Fruit fly (Drosophila melanogaster) whole organism, embryonic: ENCODE measurements around the gene PIP82.

Source experiments
- Asciz ChIP-seq: fragments of 200-800 bp; sonication (Bioruptor generic); optimal IDR thresholded peaks from 2 replicates; lab custom pipeline; 2017; ENCODE audit warnings: missing biosample characterization, mild to moderate bottlenecking, missing genetic modification characterization, missing genetic modification reagents
- BtbVII ChIP-seq: fragments of 200-800 bp; sonication (Bioruptor generic); optimal IDR thresholded peaks from 3 replicates; lab custom pipeline; 2017; ENCODE audit warnings: missing biosample characterization, mild to moderate bottlenecking, missing genetic modification characterization
- Bteb2 ChIP-seq: fragments of 200-800 bp; sonication (Bioruptor generic); optimal IDR thresholded peaks from 2 replicates; lab custom pipeline; 2016; ENCODE audit warnings: missing biosample characterization, missing genetic modification characterization
- CG11093 ChIP-seq: fragments of 200-800 bp; sonication (Bioruptor generic); IDR thresholded peaks from 3 replicates; pipeline ENCODE4 v1.3.6; 2022; ENCODE audit warnings: missing biosample characterization, missing genetic modification characterization
- CG13296 ChIP-seq: fragments of 200-800 bp; sonication (Bioruptor generic); optimal IDR thresholded peaks from 3 replicates; lab custom pipeline; 2018; ENCODE audit warnings: missing biosample characterization, mild to moderate bottlenecking, missing genetic modification characterization
- CG13424 ChIP-seq: fragments of 200-800 bp; sonication (Bioruptor generic); optimal IDR thresholded peaks from 2 replicates; lab custom pipeline; 2019; ENCODE audit warnings: missing biosample characterization, mild to moderate bottlenecking, missing genetic modification characterization, moderate library complexity
- CG15011 ChIP-seq: fragments of 200-800 bp; sonication (Bioruptor generic); optimal IDR thresholded peaks from 3 replicates; lab custom pipeline; 2018; ENCODE audit warnings: missing biosample characterization, mild to moderate bottlenecking, missing genetic modification characterization
- CG15269 ChIP-seq: fragments of 200-800 bp; sonication (Bioruptor generic); optimal IDR thresholded peaks from 2 replicates; lab custom pipeline; 2018; ENCODE audit warnings: missing biosample characterization, mild to moderate bottlenecking, missing genetic modification characterization, moderate library complexity
- CG1529 ChIP-seq: fragments of 200-800 bp; sonication (Bioruptor generic); optimal IDR thresholded peaks from 3 replicates; lab custom pipeline; 2018; ENCODE audit warnings: missing biosample characterization, missing genetic modification characterization
- CG17385 ChIP-seq: fragments of 200-800 bp; sonication (Bioruptor generic); optimal IDR thresholded peaks from 3 replicates; lab custom pipeline; 2018; ENCODE audit warnings: missing biosample characterization, mild to moderate bottlenecking, missing genetic modification characterization
- CG17568 ChIP-seq: fragments of 200-800 bp; sonication (Bioruptor generic); optimal IDR thresholded peaks from 2 replicates; lab custom pipeline; 2018; ENCODE audit warnings: missing biosample characterization, mild to moderate bottlenecking, missing genetic modification characterization, moderate library complexity
- CG18262 ChIP-seq: fragments of 200-800 bp; optimal IDR thresholded peaks from 3 replicates; lab custom pipeline; 2019; ENCODE audit warnings: missing biosample characterization, mild to moderate bottlenecking, missing genetic modification characterization, moderate library complexity
- CG18599 ChIP-seq: fragments of 200-800 bp; sonication (Bioruptor generic); optimal IDR thresholded peaks from 3 replicates; lab custom pipeline; 2017; ENCODE audit warnings: missing biosample characterization, missing genetic modification characterization, mild to moderate bottlenecking, moderate library complexity, missing genetic modification reagents
- CG31441 ChIP-seq: fragments of 200-800 bp; sonication (Bioruptor generic); IDR thresholded peaks from 2 replicates; pipeline ENCODE4 v1.3.6; 2022; ENCODE audit warnings: missing biosample characterization, missing genetic modification characterization
- CG43689 ChIP-seq: fragments of 200-800 bp; sonication (Bioruptor generic); IDR thresholded peaks from 2 replicates; pipeline ENCODE4 v1.3.6; 2022; ENCODE audit warnings: missing biosample characterization, missing genetic modification characterization
- CG5245 ChIP-seq: fragments of 200-800 bp; sonication (Bioruptor generic); optimal IDR thresholded peaks from 3 replicates; lab custom pipeline; 2016; ENCODE audit warnings: missing biosample characterization, missing genetic modification characterization
- CG6689 ChIP-seq: fragments of 200-800 bp; sonication (Bioruptor generic); IDR thresholded peaks from 2 replicates; pipeline ENCODE4 v1.3.6; 2022; ENCODE audit warnings: missing biosample characterization, missing genetic modification characterization
- CG6813 ChIP-seq: fragments of 200-800 bp; sonication (Bioruptor generic); optimal IDR thresholded peaks from 2 replicates; lab custom pipeline; 2017; ENCODE audit warnings: missing biosample characterization, missing genetic modification characterization, mild to moderate bottlenecking, moderate library complexity, missing genetic modification reagents
- CG8388 ChIP-seq: fragments of 200-800 bp; sonication (Bioruptor generic); optimal IDR thresholded peaks from 2 replicates; lab custom pipeline; 2019; ENCODE audit warnings: missing biosample characterization, mild to moderate bottlenecking, missing genetic modification characterization, moderate library complexity
- CG8924 ChIP-seq: fragments of 200-800 bp; optimal IDR thresholded peaks from 3 replicates; lab custom pipeline; 2019; ENCODE audit warnings: missing biosample characterization, mild to moderate bottlenecking, missing genetic modification characterization, moderate library complexity
- CTCF ChIP-seq: fragments of 200-800 bp; sonication (Bioruptor generic); optimal IDR thresholded peaks from 2 replicates; lab custom pipeline; 2017; ENCODE audit warnings: missing biosample characterization, mild to moderate bottlenecking, missing genetic modification characterization, moderate library complexity
- Camta ChIP-seq: fragments of 200-800 bp; sonication (Bioruptor generic); optimal IDR thresholded peaks from 2 replicates; lab custom pipeline; 2016; ENCODE audit warnings: missing biosample characterization, missing genetic modification characterization
- Deaf1 ChIP-seq: fragments of 200-800 bp; optimal IDR thresholded peaks from 3 replicates; lab custom pipeline; 2019; ENCODE audit warnings: missing biosample characterization, mild to moderate bottlenecking, missing genetic modification characterization, moderate library complexity
- E2f2 ChIP-seq: fragments of 200-800 bp; sonication (Bioruptor generic); IDR thresholded peaks from 2 replicates; pipeline ENCODE4 v1.3.6; 2022; ENCODE audit warnings: missing biosample characterization, missing genetic modification characterization
- Hmr ChIP-seq: fragments of 200-800 bp; sonication (Bioruptor generic); optimal IDR thresholded peaks from 3 replicates; lab custom pipeline; 2017; ENCODE audit warnings: mild to moderate bottlenecking, missing biosample characterization, missing genetic modification reagents, missing genetic modification characterization
- Hsf ChIP-seq: fragments of 200-800 bp; sonication (Bioruptor generic); optimal IDR thresholded peaks from 3 replicates; lab custom pipeline; 2016; ENCODE audit warnings: missing biosample characterization, missing genetic modification characterization
- Myb ChIP-seq: fragments of 200-800 bp; sonication (Bioruptor generic); optimal IDR thresholded peaks from 2 replicates; lab custom pipeline; 2016; ENCODE audit warnings: missing biosample characterization, missing genetic modification characterization
- Nf-YB ChIP-seq: fragments of 200-800 bp; sonication (Bioruptor generic); optimal IDR thresholded peaks from 3 replicates; lab custom pipeline; 2019; ENCODE audit warnings: missing biosample characterization, mild to moderate bottlenecking, missing genetic modification characterization, moderate library complexity
- Nf-YC ChIP-seq: fragments of 200-800 bp; optimal IDR thresholded peaks from 3 replicates; lab custom pipeline; 2019; ENCODE audit warnings: missing biosample characterization, mild to moderate bottlenecking, missing genetic modification characterization, moderate library complexity
- NfI ChIP-seq: fragments of 200-800 bp; sonication (Bioruptor generic); optimal IDR thresholded peaks from 3 replicates; lab custom pipeline; 2018; ENCODE audit warnings: missing biosample characterization, mild to moderate bottlenecking, missing genetic modification characterization, moderate library complexity
- Oaz ChIP-seq: fragments of 200-800 bp; sonication (Bioruptor generic); IDR thresholded peaks from 2 replicates; pipeline ENCODE4 v1.3.6; 2022; ENCODE audit warnings: missing biosample characterization, missing genetic modification characterization
- Pdp1 ChIP-seq, 2 experiments: fragments of 200-800 bp; sonication (Bioruptor generic); optimal IDR thresholded peaks; 3 replicates each; lab custom pipeline; 2016; ENCODE audit warnings: missing biosample characterization in 2 of 2, missing genetic modification characterization in 2 of 2, mild to moderate bottlenecking in 1 of 2, moderate library complexity in 1 of 2
- Sox102F ChIP-seq: fragments of 200-800 bp; sonication (Bioruptor generic); optimal IDR thresholded peaks from 2 replicates; lab custom pipeline; 2018; ENCODE audit warnings: missing biosample characterization, mild to moderate bottlenecking, missing genetic modification characterization, moderate library complexity
- Ssrp ChIP-seq: fragments of 200-800 bp; sonication (Bioruptor generic); optimal IDR thresholded peaks from 2 replicates; lab custom pipeline; 2018; ENCODE audit warnings: missing biosample characterization, mild to moderate bottlenecking, missing genetic modification characterization, moderate library complexity
- ap ChIP-seq: fragments of 200-800 bp; sonication (Bioruptor generic); IDR thresholded peaks from 2 replicates; pipeline ENCODE4 v1.3.6; 2022; ENCODE audit warnings: missing biosample characterization, missing genetic modification characterization
- br ChIP-seq: fragments of >200 bp; optimal IDR thresholded peaks from 2 replicates; lab custom pipeline; 2017
- fd96Cb ChIP-seq: fragments of 200-800 bp; sonication (Bioruptor generic); optimal IDR thresholded peaks from 2 replicates; lab custom pipeline; 2018; ENCODE audit warnings: missing biosample characterization, mild to moderate bottlenecking, missing genetic modification characterization, moderate library complexity
- gt ChIP-seq: fragments of 200-800 bp; sonication (Bioruptor generic); IDR thresholded peaks from 2 replicates; pipeline ENCODE4 v1.3.6; 2022; ENCODE audit warnings: missing biosample characterization, missing genetic modification characterization
- h ChIP-seq: fragments of >200 bp; optimal IDR thresholded peaks from 2 replicates; lab custom pipeline; 2017
- hkb ChIP-seq, 2 experiments: fragments of 200-800 bp in 1 of 2; fragments of >200 bp in 1 of 2; sonication (Bioruptor generic) in 1 of 2; IDR thresholded peaks in 1 of 2; optimal IDR thresholded peaks in 1 of 2; 2 replicates each; pipeline versions ENCODE4 v1.3.6 to Lab custom; 2017 to 2022; ENCODE audit warnings: missing biosample characterization in 1 of 2, missing genetic modification characterization in 1 of 2
- lab ChIP-seq: fragments of 200-800 bp; sonication (Bioruptor generic); optimal IDR thresholded peaks from 3 replicates; lab custom pipeline; 2017; ENCODE audit warnings: missing biosample characterization, missing genetic modification characterization, mild to moderate bottlenecking, moderate library complexity, missing genetic modification reagents
- mam ChIP-seq: fragments of 200-800 bp; sonication (Bioruptor generic); optimal IDR thresholded peaks from 3 replicates; lab custom pipeline; 2016; ENCODE audit warnings: missing biosample characterization, missing genetic modification characterization
- nerfin-1 ChIP-seq: fragments of 200-800 bp; sonication (Bioruptor generic); optimal IDR thresholded peaks from 3 replicates; lab custom pipeline; 2019; ENCODE audit warnings: missing biosample characterization, mild to moderate bottlenecking, missing genetic modification characterization, moderate library complexity
- org-1 ChIP-seq: fragments of 200-800 bp; sonication (Bioruptor generic); optimal IDR thresholded peaks from 2 replicates; lab custom pipeline; 2017; ENCODE audit warnings: missing biosample characterization, missing genetic modification characterization
- phol ChIP-seq: fragments of 200-800 bp; sonication (Bioruptor generic); optimal IDR thresholded peaks from 3 replicates; lab custom pipeline; 2018; ENCODE audit warnings: missing biosample characterization, mild to moderate bottlenecking, missing genetic modification characterization, moderate library complexity
- row ChIP-seq: fragments of 200-800 bp; sonication (Bioruptor generic); IDR thresholded peaks from 3 replicates; pipeline ENCODE4 v1.3.6; 2022; ENCODE audit warnings: missing biosample characterization, missing genetic modification characterization
- seq ChIP-seq: fragments of 200-800 bp; sonication (Bioruptor generic); IDR thresholded peaks from 2 replicates; pipeline ENCODE4 v1.3.6; 2022; ENCODE audit warnings: missing biosample characterization, missing genetic modification characterization
- slbo ChIP-seq: fragments of 200-800 bp; sonication (Bioruptor generic); IDR thresholded peaks from 2 replicates; pipeline ENCODE4 v1.3.6; 2022; ENCODE audit warnings: missing biosample characterization, missing genetic modification characterization
- stc ChIP-seq: fragments of 200-800 bp; sonication (Bioruptor generic); IDR thresholded peaks from 2 replicates; pipeline ENCODE4 v1.3.6; 2022; ENCODE audit warnings: missing biosample characterization, missing genetic modification characterization
- tap ChIP-seq: fragments of 200-800 bp; optimal IDR thresholded peaks from 3 replicates; lab custom pipeline; 2019; ENCODE audit warnings: missing biosample characterization, mild to moderate bottlenecking, missing genetic modification characterization, moderate library complexity
- wdn ChIP-seq: fragments of 200-800 bp; sonication (Bioruptor generic); IDR thresholded peaks from 2 replicates; pipeline ENCODE4 v1.3.6; 2022; ENCODE audit warnings: missing biosample characterization, missing genetic modification characterization

Gene PIP82

DNA sequence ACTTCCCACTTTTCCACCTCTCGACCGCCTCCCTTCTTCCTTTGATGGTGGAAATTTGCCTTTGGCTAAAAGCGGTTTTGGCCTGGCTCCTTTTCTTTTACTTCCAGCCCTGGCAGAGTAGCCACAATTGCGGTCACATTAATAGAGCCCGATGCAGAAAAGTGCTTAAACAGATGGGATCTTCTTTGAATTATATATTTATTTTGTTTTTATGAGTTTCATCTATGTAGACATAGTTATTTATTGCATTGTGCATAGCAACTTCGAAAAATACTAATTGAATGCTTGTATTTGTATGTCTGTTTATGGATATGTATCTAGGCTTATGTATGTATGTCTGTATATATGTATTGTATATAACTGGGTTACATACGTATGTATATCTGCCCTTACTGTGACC lies 12.5 kb upstream of the PIP82 start (continued):
- no peak for TF ChIP-seq Myb
- TF ChIP-seq hkb (optimal IDR thresholded peaks at IDR 0.05; lab: Kevin White, UChicago): no peak
- peak; percentile 74 for TF ChIP-seq hkb (GFP tag; IDR thresholded peaks at IDR 0.05; lab: Robert Waterston, UW)
- peak; percentile 42 for TF ChIP-seq tap (tag; lab: Kevin White, UChicago)
- TF ChIP-seq CG15011: peak; percentile 15
- no peak for TF ChIP-seq gt (GFP tag; lab: Robert Waterston, UW)
- peak; percentile 14 for TF ChIP-seq nerfin-1 (tag; lab: Kevin White, UChicago)
- peak; percentile 74 for TF ChIP-seq CG15269
- peak; percentile 67; the same call in 2 of the 3 replicates for TF ChIP-seq row (GFP tag; lab: Robert Waterston, UW)
- peak; percentile 32 for TF ChIP-seq CG8388
- peak; percentile 56 for TF ChIP-seq Sox102F
- TF ChIP-seq Hsf: peak; percentile 9
- TF ChIP-seq CG6689 (GFP tag; lab: Robert Waterston, UW): peak; percentile 41; the same call in 1 of the 2 replicates
- no peak for TF ChIP-seq CG43689 (GFP tag; lab: Robert Waterston, UW)
- peak; percentile 44 for TF ChIP-seq CG13296 (GFP tag; lab: Kevin White, UChicago)
- peak; percentile 48 for TF ChIP-seq Asciz (GFP tag; lab: Kevin White, UChicago)
- TF ChIP-seq seq (GFP tag; lab: Robert Waterston, UW): peak; percentile 35; the same call in 1 of the 2 replicates
- peak; percentile 27 for TF ChIP-seq Nf-YB
- peak; percentile 60 for TF ChIP-seq CG6813 (GFP tag; lab: Kevin White, UChicago)
- peak; percentile 73 for TF ChIP-seq stc (GFP tag; lab: Robert Waterston, UW)
- TF ChIP-seq Nf-YC (tag; lab: Kevin White, UChicago): peak; percentile 3
- peak; percentile 65 for TF ChIP-seq BtbVII
- no peak for TF ChIP-seq ap (GFP tag; lab: Robert Waterston, UW)
- no peak for TF ChIP-seq br (lab: Kevin White, UChicago)
- TF ChIP-seq CG17385 (GFP tag; lab: Kevin White, UChicago): peak; percentile 54
- peak; percentile 51 for TF ChIP-seq CG8924 (tag; lab: Kevin White, UChicago)
- TF ChIP-seq CG31441 (GFP tag; lab: Robert Waterston, UW): peak; percentile 46; the same call in 1 of the 2 replicates
- TF ChIP-seq CG11093: 0 out of 3 replicates have a peak, but pooled peaks have one; percentile 35
- TF ChIP-seq Bteb2 (GFP tag; lab: Kevin White, UChicago): no peak
- TF ChIP-seq CG1529 (GFP tag; lab: Kevin White, UChicago): no peak
- TF ChIP-seq Pdp1 (GFP tag; optimal IDR thresholded peaks at IDR 0.05; lab: Kevin White, UChicago): peak; percentile 1 to 29
- no peak for TF ChIP-seq h (lab: Kevin White, UChicago)
- TF ChIP-seq CG18599 (GFP tag; lab: Kevin White, UChicago): peak; percentile 90
- TF ChIP-seq CG18262: peak; percentile 41
- peak; percentile 46; the same call in 1 of the 2 replicates for TF ChIP-seq E2f2 (GFP tag; lab: Robert Waterston, UW)
- TF ChIP-seq phol (tag; lab: Kevin White, UChicago): peak; percentile 45
- TF ChIP-seq Oaz (GFP tag; lab: Robert Waterston, UW): 0 out of 2 replicates have a peak, but pooled peaks have one; percentile 9
- peak; percentile 1 for TF ChIP-seq Camta (GFP tag; lab: Kevin White, UChicago)
- TF ChIP-seq CTCF (GFP tag; lab: Kevin White, UChicago): no peak
- peak; percentile 26 for TF ChIP-seq CG5245 (GFP tag; lab: Kevin White, UChicago)
- peak; percentile 56 for TF ChIP-seq NfI (GFP tag; lab: Kevin White, UChicago)
- peak; percentile 60 for TF ChIP-seq CG13424 (tag; lab: Kevin White, UChicago)
- peak; percentile 53 for TF ChIP-seq fd96Cb (tag; lab: Kevin White, UChicago)
- peak; percentile 86 for TF ChIP-seq lab (GFP tag; lab: Kevin White, UChicago)
- TF ChIP-seq Ssrp: peak; percentile 36
- TF ChIP-seq Deaf1 (tag; lab: Kevin White, UChicago): peak; percentile 39
- peak; percentile 53; the same call in 1 of the 2 replicates for TF ChIP-seq wdn (GFP tag; lab: Robert Waterston, UW)
- TF ChIP-seq CG17568 (GFP tag; lab: Kevin White, UChicago): peak; percentile 64
- peak; percentile 82 for TF ChIP-seq Hmr
- TF ChIP-seq org-1 (GFP tag; lab: Kevin White, UChicago): peak; percentile 45
- TF ChIP-seq mam: peak; percentile 40
- peak; percentile 66 for TF ChIP-seq slbo (GFP tag; lab: Robert Waterston, UW)
